Worm (Caenorhabditis elegans) whole organism, midembryonic: Measurements from ENCODE around the gene spp-1.
A peak's percentile ranks its signal among the peaks of the same experiment; 100 is the strongest.

Experiments
- T22C8.4 ChIP-seq: fragments of 200-800 bp; sonication (Bioruptor generic); IDR thresholded peaks from 2 replicates; pipeline ENCODE4 v1.3.6; 2022; ENCODE audit warnings: missing genetic modification characterization, missing compliant biosample characterization
- cog-1 ChIP-seq: sonication (generic microtip); optimal IDR thresholded peaks from 2 replicates; lab custom pipeline; 2016; ENCODE audit warnings: missing genetic modification characterization, missing compliant biosample characterization
- flt-1 ChIP-seq: fragments of 200-800 bp; sonication (Bioruptor generic); IDR thresholded peaks from 2 replicates; pipeline ENCODE4 v1.3.6; 2022; ENCODE audit warnings: missing genetic modification characterization, missing compliant biosample characterization
- klf-2 ChIP-seq: fragments of 200-800 bp; sonication (Bioruptor generic); conservative IDR thresholded peaks from 2 replicates; pipeline ENCODE4 v1.3.6; 2022; ENCODE audit warnings: missing genetic modification reagents, missing genetic modification characterization, missing compliant biosample characterization
- med-1 ChIP-seq: sonication (generic microtip); optimal IDR thresholded peaks from 2 replicates; lab custom pipeline; 2017; ENCODE audit warnings: missing genetic modification characterization, mild to moderate bottlenecking, missing compliant biosample characterization, antibody characterized with exemption, missing genetic modification reagents; ENCODE audit not compliant: insufficient read depth
- ref-1 ChIP-seq: fragments of 200-800 bp; sonication (Bioruptor generic); conservative IDR thresholded peaks from 2 replicates; pipeline ENCODE4 v1.3.6; 2022; ENCODE audit warnings: missing genetic modification reagents, missing genetic modification characterization, missing compliant biosample characterization
- tab-1 ChIP-seq: fragments of 200-800 bp; sonication (Bioruptor generic); IDR thresholded peaks from 2 replicates; pipeline ENCODE4 v1.3.6; 2022; ENCODE audit warnings: missing genetic modification characterization, missing compliant biosample characterization
- ztf-23 ChIP-seq: fragments of 200-800 bp; sonication (Bioruptor generic); IDR thresholded peaks from 2 replicates; pipeline ENCODE4 v1.3.6; 2022; ENCODE audit warnings: missing genetic modification reagents, missing genetic modification characterization, missing compliant biosample characterization
- ztf-29 ChIP-seq: fragments of 200-800 bp; sonication (Bioruptor generic); IDR thresholded peaks from 2 replicates; pipeline ENCODE4 v1.3.6; 2022; ENCODE audit warnings: missing genetic modification reagents, missing genetic modification characterization, missing compliant biosample characterization

The spp-1 gene

ce11 chrIII:10381473-10381872, 26.0 kb upstream of the spp-1 start, which contains the start of gene C38H2.2:
TSS of gene C38H2.2 (plus strand) at chrIII:10381773.
- no peak for TF ChIP-seq ztf-29 (GFP tag; lab: Robert Waterston, UW)
- TF ChIP-seq klf-2 (GFP tag; lab: Robert Waterston, UW), result no peak
- no peak for TF ChIP-seq T22C8.4 (GFP tag; lab: Robert Waterston, UW)
- no peak for TF ChIP-seq ztf-23

DNA sequence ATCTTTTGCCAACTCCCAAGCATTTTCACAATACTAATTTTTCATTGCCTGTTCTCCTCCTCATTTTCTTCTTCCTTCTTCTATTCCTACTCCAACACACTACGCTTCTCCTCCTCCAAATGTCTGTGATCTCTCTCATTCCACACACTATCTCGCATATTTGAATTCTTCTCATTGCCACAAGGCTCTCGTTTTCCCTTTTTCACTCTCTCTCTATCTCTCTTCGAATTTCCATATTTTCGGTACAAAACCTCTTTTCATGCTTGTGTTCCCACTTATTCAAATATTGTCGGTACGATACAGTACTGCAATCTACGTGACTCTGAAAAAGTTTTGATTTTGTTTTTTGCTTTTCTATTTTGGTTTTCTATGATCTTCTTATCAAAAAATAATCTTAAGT, 25.2 kb upstream of the spp-1 start:
- TF ChIP-seq tab-1 (no peak), ztf-29 (GFP tag; lab: Robert Waterston, UW) (no peak), flt-1 (GFP tag; lab: Robert Waterston, UW) (no peak), T22C8.4 (GFP tag; lab: Robert Waterston, UW) (no peak), cog-1 (tag; lab: Kevin White, UChicago) (no peak), ref-1 (GFP tag; lab: Robert Waterston, UW) (no peak), med-1 (no peak)

ce11 chrIII:10379632-10380031, 24.2 kb upstream of the spp-1 start:
- TF ChIP-seq ztf-23 (no peak), cog-1 (tag; lab: Kevin White, UChicago) (no peak), med-1 (no peak), tab-1 (no peak), T22C8.4 (GFP tag; lab: Robert Waterston, UW) (no peak), flt-1 (GFP tag; lab: Robert Waterston, UW) (no peak)

- TF ChIP-seq tab-1 (no peak), ztf-23 (no peak), flt-1 (GFP tag; lab: Robert Waterston, UW) (no peak), klf-2 (GFP tag; lab: Robert Waterston, UW) (no peak), med-1 (no peak), T22C8.4 (GFP tag; lab: Robert Waterston, UW) (no peak), cog-1 (tag; lab: Kevin White, UChicago) (no peak), ztf-29 (GFP tag; lab: Robert Waterston, UW) (no peak), ref-1 (GFP tag; lab: Robert Waterston, UW) (no peak)
These were observed 23.4 kb upstream of the spp-1 start for ce11 chrIII:10378899-10379298.

ce11 chrIII:10376041-10376440, 20.6 kb upstream of the spp-1 start:
- no peak for TF ChIP-seq klf-2 (GFP tag; lab: Robert Waterston, UW)
- no peak for TF ChIP-seq ztf-29 (GFP tag; lab: Robert Waterston, UW)
- TF ChIP-seq flt-1 (GFP tag; lab: Robert Waterston, UW), result no peak
- TF ChIP-seq med-1, result no peak
- no peak for TF ChIP-seq T22C8.4 (GFP tag; lab: Robert Waterston, UW)
- TF ChIP-seq ztf-23, result no peak
- no peak for TF ChIP-seq cog-1 (tag; lab: Kevin White, UChicago)
- TF ChIP-seq tab-1, result no peak
- no peak for TF ChIP-seq ref-1 (GFP tag; lab: Robert Waterston, UW)

- TF ChIP-seq klf-2 (GFP tag; lab: Robert Waterston, UW) (no peak), tab-1 (no peak), ref-1 (GFP tag; lab: Robert Waterston, UW) (no peak), ztf-23 (no peak), cog-1 (tag; lab: Kevin White, UChicago) (no peak), med-1 (no peak), flt-1 (GFP tag; lab: Robert Waterston, UW) (no peak), T22C8.4 (GFP tag; lab: Robert Waterston, UW) (no peak), ztf-29 (GFP tag; lab: Robert Waterston, UW) (no peak)
These were observed 18.4 kb upstream of the spp-1 start for ce11 chrIII:10373845-10374244.

DNA sequence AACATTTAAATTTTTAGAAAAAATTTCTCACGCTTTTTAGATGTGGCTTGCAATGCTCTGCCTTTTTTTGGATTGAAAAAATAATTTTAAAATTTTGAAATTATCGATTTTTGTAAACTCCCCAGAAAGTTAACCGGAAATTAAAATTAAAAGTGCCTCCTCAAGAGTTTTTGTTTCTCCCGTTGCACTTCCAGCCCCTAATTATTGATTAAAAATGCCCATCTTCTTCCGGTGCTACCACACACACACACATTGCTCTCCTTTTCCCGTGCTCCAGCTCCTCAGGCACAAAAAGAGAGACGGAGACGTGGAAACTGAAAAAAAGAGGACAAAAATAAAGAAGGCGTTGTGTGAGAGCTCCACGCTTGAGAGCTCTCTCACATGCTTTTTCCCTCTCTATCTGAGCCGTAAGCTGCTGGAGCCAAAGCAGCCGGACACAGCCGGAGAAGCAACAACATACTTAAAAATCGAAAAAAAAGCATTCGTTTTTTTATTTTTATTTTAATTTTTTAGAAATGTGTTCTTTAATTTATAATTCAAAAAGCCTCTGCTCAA, 12.0 kb upstream of the spp-1 start:
- TF ChIP-seq ztf-29 (GFP tag; lab: Robert Waterston, UW) (no peak), T22C8.4 (GFP tag; lab: Robert Waterston, UW) (peak; percentile 32; the same call in 1 of the 2 replicates), tab-1 (no peak), ztf-23 (no peak), ref-1 (GFP tag; lab: Robert Waterston, UW) (no peak), klf-2 (GFP tag; lab: Robert Waterston, UW) (no peak), flt-1 (GFP tag; lab: Robert Waterston, UW) (no peak), cog-1 (tag; lab: Kevin White, UChicago) (no peak)

DNA sequence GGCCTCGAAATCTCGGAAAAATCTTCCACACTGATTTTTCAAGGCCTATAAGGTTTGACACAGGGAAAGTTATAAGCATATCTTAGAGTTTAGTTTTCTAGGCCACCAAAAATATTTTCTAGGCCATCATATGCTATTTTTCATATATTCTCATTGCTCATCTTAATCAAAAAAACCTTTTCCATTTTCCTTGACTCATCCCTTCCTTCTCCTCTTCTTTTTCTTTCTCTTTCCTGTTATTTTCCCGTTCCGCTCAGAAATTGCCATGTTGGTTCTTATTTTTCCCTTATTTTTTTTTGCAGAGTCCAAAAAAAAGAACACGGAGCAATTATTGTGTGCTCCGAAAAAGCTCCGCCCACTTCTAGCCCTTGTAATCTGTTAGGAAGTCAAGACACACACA, 9.2 kb upstream of the spp-1 start, which contains the start of gene tbc-8:
Gene tbc-8, plus strand, starts transcription at position 301 of the 400 bp plus-strand sequence.
- TF ChIP-seq T22C8.4 (GFP tag; lab: Robert Waterston, UW), result no peak
- TF ChIP-seq tab-1, result no peak
- TF ChIP-seq ztf-29 (GFP tag; lab: Robert Waterston, UW), result no peak
- TF ChIP-seq flt-1 (GFP tag; lab: Robert Waterston, UW), result no peak
- no peak for TF ChIP-seq ref-1 (GFP tag; lab: Robert Waterston, UW)

DNA sequence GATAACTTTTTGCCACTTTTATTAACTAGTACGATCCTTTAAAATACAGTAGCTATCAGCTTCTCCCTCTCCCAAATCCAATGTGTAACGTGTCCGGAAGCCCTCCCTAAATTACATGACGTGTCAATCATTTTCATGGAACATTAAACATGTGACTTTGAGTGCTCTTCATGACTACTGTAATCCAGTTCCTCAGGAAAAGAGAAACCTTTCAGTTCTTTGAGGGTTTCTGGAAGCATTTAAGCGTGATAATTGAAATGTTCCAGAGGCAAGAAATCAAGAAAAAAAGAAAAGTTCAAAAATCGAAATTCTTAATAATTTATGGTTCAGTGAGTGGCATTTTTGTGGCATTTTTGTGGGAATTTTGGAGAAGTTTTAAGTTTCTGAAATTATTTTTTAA, 7.5 kb upstream of the spp-1 start:
- no peak for TF ChIP-seq ztf-29 (GFP tag; lab: Robert Waterston, UW)
- TF ChIP-seq ztf-23, result no peak
- no peak for TF ChIP-seq ref-1 (GFP tag; lab: Robert Waterston, UW)
- TF ChIP-seq med-1, result no peak
- TF ChIP-seq T22C8.4 (GFP tag; lab: Robert Waterston, UW), result no peak
- no peak for TF ChIP-seq tab-1
- no peak for TF ChIP-seq flt-1 (GFP tag; lab: Robert Waterston, UW)
- no peak for TF ChIP-seq cog-1 (tag; lab: Kevin White, UChicago)
- no peak for TF ChIP-seq klf-2 (GFP tag; lab: Robert Waterston, UW)

DNA sequence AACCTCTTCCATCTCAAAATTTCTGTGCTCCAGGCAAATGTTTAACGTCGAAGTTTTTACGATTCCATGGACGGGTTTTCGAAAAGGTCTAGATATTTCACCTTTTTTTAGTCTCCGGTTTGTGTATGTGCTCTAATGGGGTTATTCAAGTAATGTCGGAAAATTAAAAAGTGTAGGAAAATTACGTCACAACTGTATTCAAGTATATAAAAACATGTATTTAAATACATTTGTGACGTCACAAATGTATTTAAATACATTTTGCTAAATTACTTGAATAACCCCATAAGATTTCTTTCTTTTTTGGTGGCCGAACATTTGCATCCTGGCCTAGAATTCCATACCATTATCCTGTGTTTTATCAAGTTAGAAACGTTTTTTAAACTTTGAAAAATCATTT, 6.0 kb upstream of the spp-1 start:
- TF ChIP-seq ztf-23 (no peak), flt-1 (GFP tag; lab: Robert Waterston, UW) (no peak), klf-2 (GFP tag; lab: Robert Waterston, UW) (no peak), cog-1 (tag; lab: Kevin White, UChicago) (no peak), ref-1 (GFP tag; lab: Robert Waterston, UW) (no peak), ztf-29 (GFP tag; lab: Robert Waterston, UW) (no peak), tab-1 (no peak), med-1 (no peak), T22C8.4 (GFP tag; lab: Robert Waterston, UW) (no peak)
